Worm (Caenorhabditis elegans) whole organism, young adult: ENCODE results near the gene fask-1.

Source experiments
- B0261.1 ChIP-seq: sonication (generic microtip); optimal IDR thresholded peaks from 2 replicates; lab custom pipeline; 2016; ENCODE audit warnings: mild to moderate bottlenecking, missing genetic modification characterization, moderate library complexity, missing compliant biosample characterization
- C17E4.6 ChIP-seq: fragments of 200-800 bp; sonication (Bioruptor generic); IDR thresholded peaks from 2 replicates; pipeline ENCODE4 v1.3.6; 2022; ENCODE audit warnings: missing genetic modification reagents, missing genetic modification characterization, missing compliant biosample characterization
- F10E7.11 ChIP-seq: sonication (generic microtip); optimal IDR thresholded peaks from 2 replicates; lab custom pipeline; 2017; ENCODE audit warnings: mild to moderate bottlenecking, missing genetic modification characterization, moderate library complexity, missing compliant biosample characterization
- Y53G8AR.9 ChIP-seq: fragments of 200-800 bp; sonication (Bioruptor generic); conservative IDR thresholded peaks from 2 replicates; pipeline ENCODE4 v1.3.6; 2022; ENCODE audit warnings: missing genetic modification reagents, missing genetic modification characterization, missing compliant biosample characterization
- chd-7 ChIP-seq: sonication (generic microtip); optimal IDR thresholded peaks from 2 replicates; lab custom pipeline; 2016; ENCODE audit warnings: mild to moderate bottlenecking, missing genetic modification characterization, moderate library complexity, missing compliant biosample characterization
- egl-18 ChIP-seq: fragments of 200-800 bp; sonication (Bioruptor generic); IDR thresholded peaks from 2 replicates; pipeline ENCODE4 v1.3.6; 2022; ENCODE audit warnings: missing genetic modification reagents, missing genetic modification characterization, missing compliant biosample characterization
- egrh-3 ChIP-seq: fragments of 200-800 bp; sonication (Bioruptor generic); IDR thresholded peaks from 2 replicates; pipeline ENCODE4 v1.3.6; 2022; ENCODE audit warnings: missing genetic modification reagents, missing genetic modification characterization, missing compliant biosample characterization
- hsf-1 ChIP-seq: fragments of 200-800 bp; sonication (Bioruptor generic); IDR thresholded peaks from 2 replicates; pipeline ENCODE4 v1.3.6; 2022; ENCODE audit warnings: missing genetic modification reagents, missing genetic modification characterization, missing compliant biosample characterization
- lsy-27 ChIP-seq: sonication (generic microtip); optimal IDR thresholded peaks from 2 replicates; lab custom pipeline; 2017; ENCODE audit warnings: missing genetic modification characterization, mild to moderate bottlenecking, missing compliant biosample characterization, antibody characterized with exemption, missing genotype, borderline replicate concordance; ENCODE audit not compliant: insufficient read depth
- nfya-2 ChIP-seq: fragments of 200-800 bp; sonication (Bioruptor generic); IDR thresholded peaks from 2 replicates; pipeline ENCODE4 v1.3.6; 2022; ENCODE audit warnings: missing genetic modification reagents, missing genetic modification characterization, missing compliant biosample characterization
- nhr-179 ChIP-seq: sonication (generic microtip); optimal IDR thresholded peaks from 2 replicates; lab custom pipeline; 2016; ENCODE audit warnings: mild to moderate bottlenecking, missing genetic modification characterization, missing compliant biosample characterization
- snpc-4 ChIP-seq, 5 experiments: fragments of 150-350 bp in 1 of 5; sonication (generic microtip) in 4 of 5; optimal IDR thresholded peaks; 2 replicates each; lab custom pipeline; 2014 to 2018; ENCODE audit warnings: missing genetic modification characterization in 5 of 5, missing biosample characterization in 3 of 5, antibody characterized with exemption in 2 of 5, mild to moderate bottlenecking in 2 of 5, missing compliant biosample characterization in 2 of 5, missing genotype in 2 of 5, moderate library complexity in 2 of 5, missing genetic modification reagents in 1 of 5
- ztf-3 ChIP-seq: fragments of 200-800 bp; sonication (Bioruptor generic); optimal IDR thresholded peaks from 2 replicates; lab custom pipeline; 2018; ENCODE audit warnings: mild to moderate bottlenecking, missing genetic modification characterization, missing compliant biosample characterization

- TF ChIP-seq chd-7 (tag; lab: Kevin White, UChicago), result no peak
- no peak for TF ChIP-seq nhr-179 (tag; lab: Kevin White, UChicago)
- TF ChIP-seq F10E7.11 (tag; lab: Kevin White, UChicago), result no peak
- TF ChIP-seq egl-18 (GFP tag; lab: Robert Waterston, UW), result no peak
- TF ChIP-seq lsy-27, result no peak
- TF ChIP-seq ztf-3 (GFP tag; lab: Kevin White, UChicago), result no peak
- TF ChIP-seq nfya-2, result no peak
- no peak for TF ChIP-seq snpc-4 (GFP tag; optimal IDR thresholded peaks at IDR 0.05; lab: Kevin White, UChicago)
- no peak for TF ChIP-seq snpc-4 (tag; optimal IDR thresholded peaks at IDR 0.05; lab: Kevin White, UChicago)
- TF ChIP-seq hsf-1 (GFP tag; lab: Robert Waterston, UW), result no peak
- TF ChIP-seq Y53G8AR.9 (GFP tag; lab: Robert Waterston, UW), result no peak
- TF ChIP-seq C17E4.6 (GFP tag; lab: Robert Waterston, UW), result no peak
- no peak for TF ChIP-seq egrh-3
- no peak for TF ChIP-seq B0261.1 (tag; lab: Kevin White, UChicago)
These were observed 41.7 kb downstream of the fask-1 start, which contains the start of gene spe-43 for ce11 chrIV:13142254-13142653.
